Worm (Caenorhabditis elegans): Measurements from ENCODE around the gene B0361.3.

B0361.3 gene

DNA sequence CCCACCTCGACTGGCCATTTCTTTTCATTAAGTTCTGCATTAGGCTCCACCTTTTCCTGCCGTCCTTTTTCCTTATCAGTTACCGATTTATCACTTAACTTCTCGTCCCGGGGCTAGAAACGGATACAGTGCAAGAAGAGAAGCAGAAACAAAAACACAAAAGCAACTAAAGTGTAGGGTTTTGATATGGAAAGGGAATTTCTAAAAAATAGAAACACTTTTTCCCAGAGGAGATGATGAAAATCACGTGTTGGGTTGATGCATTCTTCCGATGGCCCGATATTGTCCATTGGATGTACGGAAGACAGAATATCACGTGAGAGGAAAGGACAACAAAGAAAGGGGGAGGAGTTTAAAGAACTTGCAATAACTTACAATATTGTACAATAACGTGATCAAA lies 8.4 kb upstream of the B0361.3 start:
- TF ChIP-seq W03F9.2 (tag; optimal IDR thresholded peaks at IDR 0.05) (no peak), him-1 (tag; optimal IDR thresholded peaks at IDR 0.05) (no peak), dao-5 (tag; optimal IDR thresholded peaks at IDR 0.05) (no peak)

DNA sequence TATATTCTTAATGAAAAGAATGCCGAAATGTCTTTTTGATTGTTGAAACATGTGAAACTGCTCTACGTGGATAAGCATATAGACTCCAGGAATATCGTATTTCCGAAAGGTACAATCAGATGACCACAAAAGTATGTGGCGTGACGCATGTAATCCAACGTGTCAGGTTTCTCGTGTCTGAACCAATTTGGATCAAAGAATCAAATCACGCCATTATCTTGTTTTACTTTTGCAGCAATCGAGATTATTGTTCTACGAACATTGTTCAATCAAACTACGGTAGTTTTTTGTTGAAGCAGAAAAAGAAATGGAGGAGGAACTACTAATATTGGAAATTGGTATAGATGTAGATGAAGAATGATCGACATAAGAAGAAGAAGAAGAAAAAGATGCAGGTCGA lies 7.5 kb upstream of the B0361.3 start:
- TF ChIP-seq him-1 (tag; optimal IDR thresholded peaks at IDR 0.05), result no peak
- TF ChIP-seq dao-5 (tag; optimal IDR thresholded peaks at IDR 0.05), result no peak
- TF ChIP-seq W03F9.2 (tag; optimal IDR thresholded peaks at IDR 0.05), result no peak

DNA sequence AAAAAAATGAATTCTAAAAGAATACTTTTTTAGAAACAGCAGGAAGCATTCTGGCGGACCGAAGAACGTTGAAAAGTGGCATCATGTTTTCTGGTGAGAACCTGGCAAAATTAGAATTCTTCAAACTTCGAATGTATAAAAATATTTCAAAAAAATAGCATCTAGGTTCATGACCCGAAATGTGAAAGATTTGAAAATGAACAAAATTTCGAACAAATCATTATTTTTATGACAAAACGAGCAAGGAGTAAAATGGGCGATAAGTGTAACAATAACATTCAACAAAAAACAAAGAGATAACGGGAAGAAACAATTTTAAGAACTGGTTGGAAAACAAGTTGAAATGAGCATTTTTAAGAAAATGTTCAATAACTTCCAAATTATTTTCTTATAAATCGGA lies 6.0 kb upstream of the B0361.3 start, which contains the start of gene psd-1:
Gene psd-1 (minus strand): TSS at position 101 of the 400 bp plus-strand sequence.
- TF ChIP-seq dao-5 (tag; optimal IDR thresholded peaks at IDR 0.05) (no peak), W03F9.2 (tag; optimal IDR thresholded peaks at IDR 0.05) (no peak), him-1 (tag; optimal IDR thresholded peaks at IDR 0.05) (no peak)

DNA sequence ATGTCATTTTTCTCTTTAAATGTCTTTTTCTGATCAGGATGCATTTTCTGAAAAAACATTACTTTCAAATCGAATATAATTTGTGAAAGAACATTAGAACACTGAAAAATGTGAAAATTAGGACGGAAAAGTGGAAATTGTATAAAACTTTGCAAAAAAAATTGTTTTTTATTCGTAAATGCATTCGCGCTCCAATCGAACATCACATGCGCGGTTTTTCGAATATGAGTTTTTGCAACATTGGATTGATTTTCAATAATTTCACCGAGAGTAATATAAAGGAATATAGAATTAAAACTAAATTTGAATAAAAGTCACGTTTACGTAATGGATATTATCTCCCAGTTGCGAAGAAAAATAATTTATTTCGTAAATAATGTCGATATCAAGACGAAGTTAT lies 4.0 kb upstream of the B0361.3 start, which contains the start of the genes spot-1 and B0361.11:
Gene spot-1 (minus strand): TSS at position 47 of the 400 bp plus-strand sequence.
Gene B0361.11 (plus strand): TSS at position 372 of the 400 bp plus-strand sequence.
- peak; percentile 28 for TF ChIP-seq W03F9.2 (tag; optimal IDR thresholded peaks at IDR 0.05)
- no peak for TF ChIP-seq him-1 (tag; optimal IDR thresholded peaks at IDR 0.05)
- no peak for TF ChIP-seq dao-5 (tag; optimal IDR thresholded peaks at IDR 0.05)

DNA sequence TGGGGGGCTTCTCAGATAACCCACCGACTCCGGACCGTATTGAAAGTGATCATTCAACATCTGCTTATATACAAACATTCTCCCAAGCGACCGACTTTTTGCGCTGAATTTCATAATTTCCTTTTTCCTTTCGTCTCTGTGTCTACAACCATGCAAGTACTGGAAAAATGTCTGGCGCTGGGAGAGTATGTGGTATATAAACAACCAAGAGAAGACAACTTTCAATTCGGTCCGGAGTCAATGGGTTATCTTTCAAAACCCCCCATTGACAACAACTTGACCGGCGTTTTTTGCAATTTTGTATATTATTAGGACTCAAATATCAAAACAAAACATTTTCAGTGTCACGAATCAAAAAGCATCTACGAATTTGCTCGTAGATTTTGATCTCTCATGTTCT lies 2.8 kb upstream of the B0361.3 start:
- TF ChIP-seq dao-5 (tag; optimal IDR thresholded peaks at IDR 0.05), result peak; percentile 42
- peak; percentile 74 for TF ChIP-seq W03F9.2 (tag; optimal IDR thresholded peaks at IDR 0.05)
- TF ChIP-seq him-1 (tag; optimal IDR thresholded peaks at IDR 0.05), result no peak

DNA sequence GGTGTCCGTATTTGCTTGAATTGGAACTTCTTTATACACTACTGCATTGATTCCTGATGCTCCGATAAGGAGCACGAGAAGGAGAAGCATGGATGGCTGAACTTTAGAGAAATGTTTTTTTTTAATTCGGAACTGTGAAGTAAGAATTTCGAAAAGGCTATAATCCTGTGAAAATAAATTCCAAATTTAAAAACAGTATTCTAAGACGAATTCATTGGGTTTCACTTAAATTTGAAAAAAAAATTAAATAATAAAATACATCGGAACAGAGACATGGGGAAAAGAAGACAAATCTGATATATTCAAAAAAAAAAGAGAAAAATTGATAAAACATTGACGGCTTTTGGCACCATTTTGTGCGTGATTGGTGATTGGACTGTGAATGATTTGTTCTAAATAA lies 4.5 kb downstream of the B0361.3 start, which contains the start of gene pho-5:
Gene pho-5 (minus strand): TSS at position 101 of the 400 bp plus-strand sequence.
- TF ChIP-seq dao-5 (tag; optimal IDR thresholded peaks at IDR 0.05), result no peak
- no peak for TF ChIP-seq him-1 (tag; optimal IDR thresholded peaks at IDR 0.05)
- TF ChIP-seq W03F9.2 (tag; optimal IDR thresholded peaks at IDR 0.05), result no peak

DNA sequence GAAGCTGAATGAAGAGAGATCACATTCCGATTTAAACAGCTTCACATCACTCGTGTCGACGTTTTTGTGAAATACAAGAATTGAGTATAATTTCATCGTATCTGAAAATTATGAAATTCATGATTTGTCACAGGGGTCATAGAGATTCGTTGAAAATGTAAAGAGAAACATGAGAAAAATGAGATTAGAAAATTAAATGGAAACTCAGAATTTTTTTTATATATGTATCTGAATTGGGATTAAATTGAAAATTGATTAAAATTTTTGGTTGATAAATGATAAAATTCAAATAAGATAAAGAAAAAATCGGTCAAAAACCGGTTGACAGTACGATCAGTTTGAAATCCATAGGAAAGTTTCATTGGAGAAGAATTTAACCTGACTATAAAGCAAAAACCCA lies 6.2 kb downstream of the B0361.3 start, which contains the start of gene ykt-6:
Gene ykt-6 (minus strand): TSS at position 101 of the 400 bp plus-strand sequence.
- TF ChIP-seq W03F9.2 (tag; optimal IDR thresholded peaks at IDR 0.05) (no peak), dao-5 (tag; optimal IDR thresholded peaks at IDR 0.05) (no peak), him-1 (tag; optimal IDR thresholded peaks at IDR 0.05) (no peak)

DNA sequence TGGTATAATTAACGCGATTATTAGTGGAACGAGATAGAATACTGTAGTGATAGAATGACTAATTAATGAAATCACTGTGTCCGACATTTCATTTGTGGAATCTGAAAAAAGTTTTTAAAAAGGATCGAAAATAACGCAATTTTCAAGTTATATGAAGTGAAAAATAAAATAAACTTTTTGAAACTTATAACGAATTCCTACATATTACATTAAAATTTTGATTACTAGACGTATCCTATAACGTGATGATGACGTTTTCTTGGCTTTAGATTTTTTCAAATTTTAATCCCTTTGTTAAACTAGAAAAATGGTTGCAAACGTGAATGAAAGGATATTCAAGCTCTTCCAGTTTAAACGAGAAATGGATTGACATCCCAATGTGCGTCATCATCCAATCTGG lies 9.2 kb downstream of the B0361.3 start, which contains the start of gene algn-11:
Gene algn-11 (minus strand): TSS at position 101 of the 400 bp plus-strand sequence.
- TF ChIP-seq dao-5 (tag; optimal IDR thresholded peaks at IDR 0.05) (no peak), him-1 (tag; optimal IDR thresholded peaks at IDR 0.05) (no peak)

DNA sequence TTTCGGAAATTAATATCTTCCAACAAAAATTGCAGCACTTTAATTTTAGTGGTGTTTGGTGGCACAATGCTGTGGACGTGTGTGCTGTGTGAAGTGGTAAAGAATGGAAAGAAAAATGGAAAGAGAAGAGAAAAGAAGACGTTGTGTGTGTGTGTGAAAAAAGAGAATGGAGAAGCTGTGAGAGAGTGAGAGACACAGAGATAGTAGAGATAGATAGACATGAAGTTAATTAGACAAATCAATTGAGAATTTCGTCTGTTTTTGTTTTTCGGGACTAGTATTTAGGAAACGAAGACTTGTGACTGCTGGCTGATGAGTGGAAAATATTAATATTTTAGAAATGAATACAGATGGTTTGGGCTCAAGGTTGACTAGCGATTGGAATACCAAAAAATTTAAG lies 10.0 kb downstream of the B0361.3 start:
- TF ChIP-seq him-1 (tag; optimal IDR thresholded peaks at IDR 0.05) (no peak), W03F9.2 (tag; optimal IDR thresholded peaks at IDR 0.05) (no peak)

DNA sequence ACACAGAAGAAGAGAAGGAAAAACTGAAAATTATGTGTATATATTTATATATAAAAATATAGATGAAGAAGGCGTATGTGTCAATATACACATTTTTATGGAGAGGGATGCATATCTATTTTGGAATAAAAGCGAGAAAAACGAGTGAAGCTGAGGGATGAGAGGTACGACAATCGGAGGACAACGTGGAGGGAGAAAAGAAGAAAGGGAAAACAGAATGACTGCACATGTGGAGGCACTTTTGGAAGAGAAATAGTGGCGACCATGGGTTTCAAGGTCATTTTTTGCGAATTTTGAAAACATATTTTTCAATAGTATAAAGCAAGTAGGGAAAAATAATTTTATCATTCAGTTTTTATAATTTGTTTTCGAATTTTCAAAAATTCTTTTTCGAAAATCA lies 11.3 kb downstream of the B0361.3 start:
- no peak for TF ChIP-seq him-1 (tag; optimal IDR thresholded peaks at IDR 0.05)
- no peak for TF ChIP-seq dao-5 (tag; optimal IDR thresholded peaks at IDR 0.05)
- no peak for TF ChIP-seq W03F9.2 (tag; optimal IDR thresholded peaks at IDR 0.05)

DNA sequence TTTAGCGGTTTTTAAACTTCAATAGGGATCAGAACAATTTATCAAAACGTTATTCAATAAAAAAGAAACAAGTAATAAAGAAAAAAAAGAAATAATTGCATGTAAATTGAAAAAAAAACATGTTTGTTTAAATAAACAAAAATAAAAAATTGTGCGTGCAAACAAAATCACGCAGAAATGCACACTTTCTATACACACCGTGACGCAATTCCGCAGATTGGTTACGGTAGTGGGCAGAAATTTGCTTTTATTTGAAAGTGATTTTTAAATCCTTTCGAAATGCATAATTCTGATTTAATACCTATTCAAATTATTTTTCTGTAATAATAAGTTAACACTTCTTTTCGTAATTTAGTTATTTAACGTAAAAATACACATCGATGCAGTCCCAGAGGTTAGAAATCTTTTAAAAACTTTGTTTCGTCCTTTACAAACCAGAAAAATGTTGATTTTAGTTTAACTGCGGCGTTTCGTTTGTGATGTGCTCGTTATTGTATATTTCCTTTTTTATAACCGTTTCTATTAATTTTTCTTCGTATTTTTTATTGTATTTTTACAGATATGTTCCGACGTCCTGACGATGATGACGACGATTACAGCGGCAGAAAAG lies 11.9 kb downstream of the B0361.3 start, which contains the start of gene cwf-19L2:
Gene cwf-19L2 (plus strand): TSS at position 560 of the 610 bp plus-strand sequence.
- no peak for TF ChIP-seq dao-5 (tag; optimal IDR thresholded peaks at IDR 0.05)
- peak; percentile 27 for TF ChIP-seq W03F9.2 (tag; optimal IDR thresholded peaks at IDR 0.05)

DNA sequence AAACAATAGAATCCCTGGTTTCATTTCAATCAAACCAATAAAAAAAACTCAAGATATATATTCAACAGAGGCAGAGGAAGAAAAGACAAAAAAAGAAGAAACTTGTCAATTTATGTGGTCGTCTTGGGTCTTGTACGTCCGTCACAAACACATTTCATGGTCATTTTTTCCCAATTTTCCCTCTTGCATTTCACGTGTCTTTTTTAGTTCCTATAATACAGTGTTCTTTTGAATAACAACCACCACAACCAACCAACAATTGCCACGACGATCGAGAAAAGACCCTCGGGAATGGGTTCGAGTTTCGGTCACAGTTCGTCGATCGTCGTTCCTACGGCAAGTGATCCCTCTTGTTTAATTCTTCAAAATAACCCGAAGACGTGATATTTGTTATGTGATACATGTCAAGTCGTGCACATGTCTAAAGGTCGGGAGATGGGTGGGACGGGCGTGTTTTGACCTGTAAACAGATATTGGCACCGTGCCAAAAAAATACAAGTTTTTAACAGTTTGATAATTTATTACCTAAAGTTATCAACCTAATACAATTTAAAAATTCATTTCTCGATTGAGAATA lies 14.9 kb downstream of the B0361.3 start:
- TF ChIP-seq him-1 (tag; optimal IDR thresholded peaks at IDR 0.05), result no peak

DNA sequence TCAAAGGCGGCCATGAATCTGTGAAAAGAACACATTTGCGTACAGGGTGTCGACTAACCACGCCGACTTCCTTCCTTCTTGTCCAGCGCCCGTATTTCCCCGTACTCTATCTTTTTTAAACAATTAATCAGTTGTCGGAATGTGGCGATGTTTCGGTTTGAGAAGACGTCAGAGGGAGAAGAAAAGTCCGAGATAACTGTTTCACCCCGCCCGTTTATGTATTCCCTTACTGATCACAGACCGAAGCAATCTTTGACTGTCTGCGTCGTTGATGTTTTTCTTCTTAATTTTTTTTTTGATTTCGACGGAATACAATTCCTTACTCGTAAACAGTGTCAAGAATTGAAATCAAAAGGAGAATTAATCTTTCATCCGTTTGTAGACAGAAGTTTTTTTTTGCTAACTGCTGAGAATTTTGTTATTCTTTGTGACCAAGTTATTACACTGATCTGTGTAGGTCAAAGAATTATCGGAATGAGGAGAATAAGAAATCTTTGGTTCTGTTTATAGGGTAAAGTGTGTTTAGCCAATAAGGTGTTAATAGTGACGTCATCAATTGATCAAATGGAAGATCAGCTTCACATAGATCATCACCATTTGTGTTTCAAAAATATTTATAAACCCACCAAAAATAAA lies 15.9 kb downstream of the B0361.3 start:
- TF ChIP-seq him-1 (tag; optimal IDR thresholded peaks at IDR 0.05) (no peak), dao-5 (tag; optimal IDR thresholded peaks at IDR 0.05) (no peak), W03F9.2 (tag; optimal IDR thresholded peaks at IDR 0.05) (no peak)

DNA sequence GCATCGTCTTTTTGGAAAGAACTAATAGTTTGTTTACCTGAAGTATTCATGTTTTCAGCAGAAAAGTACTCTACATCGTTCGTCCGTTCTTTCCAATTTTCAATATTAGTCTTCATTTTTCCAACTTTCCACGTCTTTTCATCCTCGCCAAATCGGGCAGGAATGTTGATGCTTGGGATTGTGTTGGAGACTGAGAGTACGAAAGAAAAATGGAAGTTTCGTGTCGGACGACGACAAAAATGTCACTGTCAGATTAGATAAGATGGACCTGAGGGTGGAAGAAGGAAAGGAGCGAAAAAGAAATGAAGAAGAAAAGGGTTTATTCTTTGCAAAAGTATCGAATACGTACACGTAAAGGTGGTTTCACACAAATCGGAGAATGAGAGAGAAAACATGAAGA lies 16.8 kb downstream of the B0361.3 start:
- TF ChIP-seq dao-5 (tag; optimal IDR thresholded peaks at IDR 0.05) (no peak), him-1 (tag; optimal IDR thresholded peaks at IDR 0.05) (no peak), W03F9.2 (tag; optimal IDR thresholded peaks at IDR 0.05) (no peak)
